Worm (Caenorhabditis elegans) whole organism, mixed stage, embryonic: ENCODE data around the gene clec-204.

Experiments used
- blmp-1 ChIP-seq: fragments of 150-350 bp; optimal IDR thresholded peaks from 2 replicates; lab custom pipeline; 2014; ENCODE audit warnings: missing biosample characterization, missing genetic modification characterization
- mab-5 ChIP-seq: fragments of 150-350 bp; optimal IDR thresholded peaks from 2 replicates; lab custom pipeline; 2014; ENCODE audit warnings: missing biosample characterization, missing genetic modification characterization
- unc-39 ChIP-seq: fragments of 150-350 bp; optimal IDR thresholded peaks from 2 replicates; lab custom pipeline; 2014; ENCODE audit warnings: missing biosample characterization, missing genetic modification characterization

DNA sequence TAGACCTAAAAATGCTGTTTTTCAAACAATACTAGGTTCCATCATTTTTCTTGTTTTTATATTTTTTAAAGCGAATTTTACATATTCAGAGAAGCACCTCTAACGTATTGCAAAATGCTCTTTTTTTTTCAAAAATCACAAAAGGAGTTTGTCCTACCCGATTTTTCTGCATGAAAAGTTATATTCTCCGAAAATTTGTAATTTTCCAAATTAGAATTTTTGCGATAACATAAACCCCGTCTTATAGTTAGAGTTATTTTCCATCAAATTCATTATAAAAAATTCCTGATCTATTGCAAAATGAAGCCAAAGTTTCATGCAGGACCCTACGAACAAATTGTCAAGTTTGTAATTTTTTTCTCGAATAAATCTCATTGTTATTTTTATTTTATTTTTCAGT lies 48.5 kb upstream of the clec-204 start, which contains the start of gene srw-99:
- TF ChIP-seq blmp-1 (tag; lab: Kevin White, UChicago) (no peak), mab-5 (tag; lab: Kevin White, UChicago) (no peak), unc-39 (tag; lab: Kevin White, UChicago) (no peak)
